Fruit fly (Drosophila melanogaster): ENCODE data around the gene CG32751.

DNA sequence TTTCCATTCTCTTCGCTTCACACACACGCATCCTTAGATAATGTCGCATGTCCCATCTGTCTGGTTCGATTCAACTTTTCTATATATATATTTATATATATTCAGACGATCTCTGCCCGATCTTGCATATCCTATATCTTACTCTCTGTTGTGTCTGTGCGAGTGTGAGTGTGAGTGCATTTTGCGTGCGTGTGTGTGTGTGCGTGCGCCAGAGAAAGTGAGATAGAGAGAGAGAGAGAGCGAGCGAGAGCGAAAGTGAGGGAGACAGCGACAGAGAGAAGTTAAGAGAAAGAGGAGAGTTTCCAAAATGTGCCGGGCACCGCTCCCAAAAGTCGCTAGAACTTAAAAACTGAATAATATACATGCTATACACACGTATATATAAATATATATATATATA is 33.3 kb upstream of the CG32751 start:
- TF ChIP-seq CG8478 (optimal IDR thresholded peaks at IDR 0.05) (no peak), usp (GFP tag; optimal IDR thresholded peaks at IDR 0.05) (no peak), pan (optimal IDR thresholded peaks at IDR 0.05) (no peak), Dll (optimal IDR thresholded peaks at IDR 0.05) (no peak), EcR (GFP tag; optimal IDR thresholded peaks at IDR 0.05) (no peak)
